Fruit fly (Drosophila melanogaster) Kc167 (cell line): Measurements from ENCODE around the gene tomboy20.

ENCODE experiments used
- Sin3A ChIP-seq: fragments of >200 bp; optimal IDR thresholded peaks from 2 replicates; lab custom pipeline; 2018; ENCODE audit warnings: missing external identifiers
- psq ChIP-seq: fragments of >200 bp; optimal IDR thresholded peaks from 2 replicates; lab custom pipeline; 2017; ENCODE audit warnings: missing external identifiers

dm6 chr3R:10751061-10751460, 15.3 kb upstream of the tomboy20 start, which contains the start of gene TkR86C:
- TF ChIP-seq Sin3A (lab: Kevin White, UChicago) (no peak), psq (lab: Kevin White, UChicago) (no peak)
